Fruit fly (Drosophila melanogaster): ENCODE data around the gene Hr83.

DNA sequence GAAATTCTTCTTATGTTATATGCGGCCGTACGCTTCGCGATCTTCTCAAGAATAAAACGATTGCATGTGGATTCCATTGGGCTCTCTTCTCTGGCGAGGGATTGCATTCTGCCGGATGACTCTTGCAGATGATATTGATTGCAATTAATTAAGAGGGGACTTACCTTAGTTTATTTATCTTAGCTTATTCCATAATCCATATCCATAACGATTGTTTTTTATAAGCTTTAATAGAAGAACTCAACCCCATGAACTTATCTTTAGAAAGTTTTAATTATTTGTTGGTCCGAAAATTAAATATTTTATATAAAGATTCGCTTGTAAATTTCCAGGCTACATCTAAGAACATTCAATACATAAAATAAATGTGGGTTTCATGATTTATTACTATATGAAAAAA is 26.9 kb downstream of the Hr83 start, which contains the start of gene CRAT:
- no peak for TF ChIP-seq rgr (GFP tag; optimal IDR thresholded peaks at IDR 0.05)
- no peak for TF ChIP-seq Abd-B (GFP tag; optimal IDR thresholded peaks at IDR 0.05)
- no peak for TF ChIP-seq psq (GFP tag; optimal IDR thresholded peaks at IDR 0.05)
- no peak for TF ChIP-seq Hr78 (GFP tag; optimal IDR thresholded peaks at IDR 0.05)
- TF ChIP-seq OdsH (GFP tag; optimal IDR thresholded peaks at IDR 0.05) = no peak
- no peak for TF ChIP-seq Dfd (GFP tag; optimal IDR thresholded peaks at IDR 0.05)
